Worm (Caenorhabditis elegans) whole organism, mixed stage, embryonic: ENCODE measurements around the gene col-139.

ENCODE experiments used
- bed-3 ChIP-seq: fragments of 200-800 bp; sonication (Bioruptor generic); optimal IDR thresholded peaks from 3 replicates; lab custom pipeline; 2018; ENCODE audit warnings: mild to moderate bottlenecking, missing genetic modification characterization, moderate library complexity, missing compliant biosample characterization
- ces-1 ChIP-seq: fragments of 150-350 bp; optimal IDR thresholded peaks from 2 replicates; lab custom pipeline; 2014; ENCODE audit warnings: missing biosample characterization, missing genetic modification reagents, missing genetic modification characterization
- elt-3 ChIP-seq: fragments of 150-350 bp; optimal IDR thresholded peaks from 2 replicates; lab custom pipeline; 2014; ENCODE audit warnings: missing biosample characterization, missing genetic modification characterization
- flh-1 ChIP-seq: fragments of 200-800 bp; sonication (Bioruptor generic); optimal IDR thresholded peaks from 2 replicates; lab custom pipeline; 2018; ENCODE audit warnings: mild to moderate bottlenecking, missing genetic modification characterization, moderate library complexity, missing compliant biosample characterization
- lin-13 ChIP-seq: fragments of 150-350 bp; optimal IDR thresholded peaks from 2 replicates; lab custom pipeline; 2014; ENCODE audit warnings: missing biosample characterization, missing genetic modification characterization
- mep-1 ChIP-seq: fragments of 150-350 bp; optimal IDR thresholded peaks from 2 replicates; lab custom pipeline; 2017; ENCODE audit warnings: missing biosample characterization, missing genetic modification reagents, missing genetic modification characterization, inconsistent platforms
- snpc-4 ChIP-seq: fragments of 150-350 bp; optimal IDR thresholded peaks from 2 replicates; lab custom pipeline; 2014; ENCODE audit warnings: missing biosample characterization, missing genetic modification characterization
- unc-39 ChIP-seq: fragments of 150-350 bp; optimal IDR thresholded peaks from 2 replicates; lab custom pipeline; 2014; ENCODE audit warnings: missing biosample characterization, missing genetic modification characterization
- unc-62 ChIP-seq: fragments of 150-350 bp; optimal IDR thresholded peaks from 2 replicates; lab custom pipeline; 2014; ENCODE audit warnings: missing biosample characterization, missing genetic modification reagents, missing genetic modification characterization

- TF ChIP-seq unc-39 (tag; lab: Kevin White, UChicago) (no peak), unc-62 (GFP tag; lab: Kevin White, UChicago) (no peak), flh-1 (GFP tag; lab: Kevin White, UChicago) (no peak), lin-13 (tag; lab: Kevin White, UChicago) (no peak), elt-3 (tag; lab: Kevin White, UChicago) (no peak), ces-1 (GFP tag; lab: Kevin White, UChicago) (no peak), mep-1 (tag; lab: Kevin White, UChicago) (no peak), bed-3 (GFP tag; lab: Kevin White, UChicago) (no peak), snpc-4 (no peak)
Observed at ce11 chrV:4684137-4684536, 30.4 kb upstream of the col-139 start.
